Worm (Caenorhabditis elegans) whole organism, young adult: ENCODE results near the gene F43G6.7.

Experiments used
- B0035.1 ChIP-seq: sonication (generic microtip); optimal IDR thresholded peaks from 2 replicates; lab custom pipeline; 2016; ENCODE audit warnings: missing genetic modification characterization, mild to moderate bottlenecking, missing compliant biosample characterization, missing genotype, missing genetic modification reagents
- B0261.1 ChIP-seq: sonication (generic microtip); optimal IDR thresholded peaks from 2 replicates; lab custom pipeline; 2016; ENCODE audit warnings: mild to moderate bottlenecking, missing genetic modification characterization, moderate library complexity, missing compliant biosample characterization
- C17E4.6 ChIP-seq: fragments of 200-800 bp; sonication (Bioruptor generic); IDR thresholded peaks from 2 replicates; pipeline ENCODE4 v1.3.6; 2022; ENCODE audit warnings: missing genetic modification reagents, missing genetic modification characterization, missing compliant biosample characterization
- D2030.7 ChIP-seq: fragments of 200-800 bp; sonication (Bioruptor generic); IDR thresholded peaks from 2 replicates; pipeline ENCODE4 v1.3.6; 2022; ENCODE audit warnings: missing genetic modification reagents, missing genetic modification characterization, missing compliant biosample characterization
- F49E8.2 ChIP-seq: sonication (generic microtip); optimal IDR thresholded peaks from 3 replicates; lab custom pipeline; 2017; ENCODE audit warnings: missing genetic modification characterization, mild to moderate bottlenecking, missing compliant biosample characterization, antibody characterized with exemption, moderate library complexity; ENCODE audit not compliant: insufficient read depth
- F55B11.4 ChIP-seq: sonication (generic microtip); optimal IDR thresholded peaks from 2 replicates; lab custom pipeline; 2016; ENCODE audit warnings: missing compliant biosample characterization, missing genetic modification characterization, borderline replicate concordance; ENCODE audit not compliant: insufficient read depth
- F57C9.4 ChIP-seq: sonication (generic microtip); optimal IDR thresholded peaks from 2 replicates; lab custom pipeline; 2017; ENCODE audit warnings: mild to moderate bottlenecking, missing genetic modification characterization, missing compliant biosample characterization
- aptf-2 ChIP-seq: fragments of 200-800 bp; sonication (Bioruptor generic); conservative IDR thresholded peaks from 2 replicates; pipeline ENCODE4 v1.3.6; 2022; ENCODE audit warnings: missing genetic modification reagents, missing genetic modification characterization, missing compliant biosample characterization
- aptf-3 ChIP-seq: fragments of 200-800 bp; sonication (Bioruptor generic); IDR thresholded peaks from 2 replicates; pipeline ENCODE4 v1.3.6; 2022; ENCODE audit warnings: missing genetic modification characterization, missing compliant biosample characterization
- atf-7 ChIP-seq: sonication (generic microtip); optimal IDR thresholded peaks from 2 replicates; lab custom pipeline; 2017; ENCODE audit warnings: mild to moderate bottlenecking, missing genetic modification characterization, missing compliant biosample characterization
- cebp-1 ChIP-seq, 2 experiments: fragments of 200-800 bp in 1 of 2; sonication (Bioruptor generic) in 1 of 2; sonication (generic microtip) in 1 of 2; IDR thresholded peaks in 1 of 2; optimal IDR thresholded peaks in 1 of 2; 2 replicates each; pipeline versions ENCODE4 v1.3.6 to Lab custom; 2017 to 2022; ENCODE audit warnings: missing compliant biosample characterization in 2 of 2, missing genetic modification characterization in 2 of 2, mild to moderate bottlenecking in 1 of 2, missing genetic modification reagents in 1 of 2, moderate library complexity in 1 of 2
- ceh-27 ChIP-seq: fragments of 200-800 bp; sonication (Bioruptor generic); optimal IDR thresholded peaks from 2 replicates; lab custom pipeline; 2018; ENCODE audit warnings: mild to moderate bottlenecking, missing genetic modification characterization, moderate library complexity, missing compliant biosample characterization
- ceh-40 ChIP-seq: fragments of 200-800 bp; sonication (Bioruptor generic); IDR thresholded peaks from 2 replicates; pipeline ENCODE4 v1.3.6; 2022; ENCODE audit warnings: missing genetic modification characterization, missing compliant biosample characterization
- die-1 ChIP-seq: sonication (generic microtip); optimal IDR thresholded peaks from 2 replicates; lab custom pipeline; 2016; ENCODE audit warnings: missing genotype, mild to moderate bottlenecking, missing genetic modification characterization, missing compliant biosample characterization
- dpl-1 ChIP-seq: fragments of 150-350 bp; optimal IDR thresholded peaks from 2 replicates; lab custom pipeline; 2014; ENCODE audit warnings: missing biosample characterization, missing genetic modification reagents, missing genetic modification characterization
- fkh-3 ChIP-seq: sonication (generic microtip); optimal IDR thresholded peaks from 2 replicates; lab custom pipeline; 2016; ENCODE audit warnings: mild to moderate bottlenecking, missing genetic modification characterization, missing compliant biosample characterization
- hlh-12 ChIP-seq: sonication (generic microtip); optimal IDR thresholded peaks from 2 replicates; lab custom pipeline; 2016; ENCODE audit warnings: missing genetic modification characterization, missing compliant biosample characterization
- hmg-20 ChIP-seq: fragments of 200-800 bp; sonication (Bioruptor generic); IDR thresholded peaks from 2 replicates; pipeline ENCODE4 v1.3.6; 2022; ENCODE audit warnings: missing genetic modification reagents, missing genetic modification characterization, missing compliant biosample characterization
- let-526 ChIP-seq: fragments of 200-800 bp; sonication (Bioruptor generic); IDR thresholded peaks from 2 replicates; pipeline ENCODE4 v1.3.6; 2022; ENCODE audit warnings: missing genetic modification reagents, missing genetic modification characterization, missing compliant biosample characterization
- lin-35 ChIP-seq, 3 experiments: fragments of 150-350 bp in 2 of 3; sonication (generic microtip) in 1 of 3; optimal IDR thresholded peaks; 2 replicates each; lab custom pipeline; 2014 to 2018; ENCODE audit warnings: missing biosample characterization in 3 of 3, missing genetic modification characterization in 3 of 3, missing genetic modification reagents in 3 of 3
- lin-54 ChIP-seq: fragments of 200-800 bp; sonication (Bioruptor generic); optimal IDR thresholded peaks from 2 replicates; lab custom pipeline; 2018; ENCODE audit warnings: mild to moderate bottlenecking, missing genetic modification characterization, missing compliant biosample characterization
- madf-10 ChIP-seq: sonication (generic microtip); optimal IDR thresholded peaks from 2 replicates; lab custom pipeline; 2016; ENCODE audit warnings: mild to moderate bottlenecking, missing genetic modification characterization, missing compliant biosample characterization
- madf-3 ChIP-seq: fragments of 200-800 bp; sonication (Bioruptor generic); IDR thresholded peaks from 2 replicates; pipeline ENCODE4 v1.3.6; 2022; ENCODE audit warnings: missing genetic modification reagents, missing genetic modification characterization, missing compliant biosample characterization
- madf-8 ChIP-seq: fragments of 200-800 bp; sonication (Bioruptor generic); conservative IDR thresholded peaks from 2 replicates; pipeline ENCODE4 v1.3.6; 2022; ENCODE audit warnings: missing genetic modification reagents, missing genetic modification characterization, missing compliant biosample characterization
- mel-28 ChIP-seq: sonication (generic microtip); optimal IDR thresholded peaks from 2 replicates; lab custom pipeline; 2016; ENCODE audit warnings: borderline replicate concordance, mild to moderate bottlenecking, missing genetic modification characterization, missing compliant biosample characterization
- mes-4 ChIP-seq: sonication (generic microtip); optimal IDR thresholded peaks from 2 replicates; lab custom pipeline; 2016; ENCODE audit warnings: missing genotype, missing genetic modification characterization, missing compliant biosample characterization
- rcor-1 ChIP-seq: fragments of 200-800 bp; sonication (Bioruptor generic); IDR thresholded peaks from 2 replicates; pipeline ENCODE4 v1.3.6; 2022; ENCODE audit warnings: missing genetic modification reagents, missing genetic modification characterization, missing compliant biosample characterization
- rec-8 ChIP-seq, 2 experiments: sonication (generic microtip); optimal IDR thresholded peaks; 2 replicates each; lab custom pipeline; 2016; ENCODE audit warnings: mild to moderate bottlenecking in 2 of 2, missing genetic modification characterization in 2 of 2, missing genetic modification reagents in 2 of 2, missing genotype in 2 of 2, missing biosample characterization in 1 of 2, missing compliant biosample characterization in 1 of 2, moderate library complexity in 1 of 2
- somi-1 ChIP-seq: fragments of 200-800 bp; sonication (Bioruptor generic); optimal IDR thresholded peaks from 2 replicates; lab custom pipeline; 2018; ENCODE audit warnings: mild to moderate bottlenecking, missing genetic modification characterization, missing compliant biosample characterization
- tlf-1 ChIP-seq: fragments of 200-800 bp; sonication (Bioruptor generic); optimal IDR thresholded peaks from 2 replicates; lab custom pipeline; 2018; ENCODE audit warnings: mild to moderate bottlenecking, missing genetic modification characterization, missing compliant biosample characterization
- unc-62 ChIP-seq: fragments of 150-350 bp; optimal IDR thresholded peaks from 2 replicates; lab custom pipeline; 2014; ENCODE audit warnings: missing biosample characterization, missing genetic modification reagents, missing genetic modification characterization
- zfh-2 ChIP-seq: fragments of 200-800 bp; sonication (Bioruptor generic); conservative IDR thresholded peaks from 2 replicates; pipeline ENCODE4 v1.3.6; 2022; ENCODE audit warnings: missing genetic modification reagents, missing genetic modification characterization, missing compliant biosample characterization

The F43G6.7 gene

DNA sequence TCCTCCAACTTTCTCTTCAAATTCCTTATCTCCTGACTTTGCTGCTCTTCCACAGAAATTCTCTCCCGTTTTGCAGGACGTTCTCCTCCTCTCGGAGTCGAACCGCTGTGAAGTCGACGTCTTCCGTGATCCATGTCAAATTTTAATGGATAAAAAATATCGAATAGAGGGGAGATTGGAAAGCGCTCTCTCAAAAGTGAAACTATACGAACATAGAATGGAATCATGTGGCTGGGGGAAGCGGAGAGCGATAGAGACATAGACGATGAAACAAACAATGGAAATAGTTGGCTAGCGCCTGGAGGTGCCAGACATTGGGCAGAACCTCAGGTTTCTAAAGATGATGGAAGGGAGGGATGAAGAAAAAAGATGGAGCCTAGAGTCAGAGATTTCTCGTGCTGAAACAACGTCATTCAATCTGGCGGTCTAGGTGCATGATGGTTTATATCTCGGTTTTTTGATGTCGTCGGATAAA is 3.3 kb downstream of the F43G6.7 start, which contains the start of gene F43G6.8 (continued):
- peak; percentile 28 for TF ChIP-seq mel-28
- TF ChIP-seq rcor-1 (GFP tag; lab: Robert Waterston, UW) = 0 out of 2 replicates have a peak, but pooled peaks have one; percentile 14

DNA sequence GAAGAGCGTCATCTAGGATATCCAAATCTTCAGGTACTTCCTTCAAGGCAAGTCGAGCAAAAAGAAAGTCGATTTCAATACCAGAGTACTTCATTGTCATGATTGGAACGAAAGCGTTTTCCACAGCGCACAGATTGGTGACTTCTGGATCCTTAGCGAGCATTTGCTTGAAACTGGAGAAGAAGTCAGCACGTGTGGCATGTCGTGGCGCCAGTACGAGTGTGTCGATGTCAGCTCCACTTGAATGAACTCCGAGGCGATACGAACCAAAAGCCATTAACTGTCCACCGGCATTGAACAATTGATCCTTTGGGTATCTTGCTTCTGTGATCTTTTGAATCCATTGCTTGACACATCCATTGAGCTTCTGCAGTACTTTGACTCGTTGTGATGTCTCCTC is 5.4 kb downstream of the F43G6.7 start:
- TF ChIP-seq madf-3 (no peak), B0261.1 (tag; lab: Kevin White, UChicago) (no peak)

DNA sequence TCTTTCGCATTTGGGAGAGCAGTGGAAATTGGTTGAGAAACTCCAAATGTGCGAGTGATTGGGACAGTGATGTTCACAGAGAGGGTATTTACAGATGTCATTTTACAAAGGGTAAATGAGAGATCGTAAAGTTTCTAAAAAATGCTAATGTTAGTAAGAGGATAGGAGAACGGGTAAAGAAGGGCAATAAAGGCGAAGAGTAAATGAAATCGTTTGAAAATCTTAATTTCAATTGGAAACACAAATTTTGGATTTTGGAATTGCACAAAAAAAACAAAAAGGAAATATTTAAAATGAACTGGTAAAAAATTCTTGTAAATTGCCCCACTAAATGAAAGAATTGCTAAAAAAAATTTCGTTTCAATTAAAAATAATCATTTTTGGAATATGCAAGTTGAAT is 5.9 kb downstream of the F43G6.7 start, which contains the start of gene pap-3:
Gene pap-3, minus strand, starts transcription at position 101 of the 400 bp plus-strand sequence.
- TF ChIP-seq fkh-3 (tag; lab: Kevin White, UChicago) (no peak), let-526 (GFP tag; lab: Robert Waterston, UW) (no peak), D2030.7 (no peak), hmg-20 (GFP tag; lab: Robert Waterston, UW) (no peak), die-1 (no peak), zfh-2 (GFP tag; lab: Robert Waterston, UW) (no peak), tlf-1 (GFP tag; lab: Kevin White, UChicago) (no peak), lin-54 (GFP tag; lab: Kevin White, UChicago) (no peak), B0035.1 (tag; lab: Kevin White, UChicago) (no peak), aptf-3 (GFP tag; lab: Robert Waterston, UW) (no peak), madf-8 (GFP tag; lab: Robert Waterston, UW) (no peak), lin-35 (GFP tag; optimal IDR thresholded peaks at IDR 0.05; lab: Kevin White, UChicago) (no peak), somi-1 (no peak), rec-8 (tag; optimal IDR thresholded peaks at IDR 0.05; lab: Kevin White, UChicago) (no peak), ceh-40 (no peak), hlh-12 (no peak), ceh-27 (no peak), aptf-2 (GFP tag; lab: Robert Waterston, UW) (no peak), F49E8.2 (tag; lab: Kevin White, UChicago) (no peak)

DNA sequence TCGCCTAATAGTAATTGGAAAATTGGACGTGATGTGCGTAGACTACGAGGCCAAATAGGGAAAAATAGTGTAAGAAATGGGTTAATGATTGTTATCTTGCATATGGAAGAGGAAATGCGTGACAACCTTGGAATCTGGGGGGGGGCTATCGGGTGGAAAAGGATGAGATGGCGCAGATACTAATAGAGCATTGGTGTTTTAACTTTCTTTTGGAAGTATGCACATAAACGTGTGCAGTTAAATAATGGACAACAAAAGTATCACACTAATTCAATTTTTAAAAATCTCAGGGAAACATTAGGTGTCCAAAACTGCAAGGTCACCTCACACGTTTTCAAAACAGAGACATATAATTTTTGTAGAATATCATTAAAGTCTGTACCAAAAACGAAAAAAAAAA is 9.2 kb downstream of the F43G6.7 start, which contains the start of gene Y6D1A.2:
Gene Y6D1A.2, minus strand, starts transcription at position 101 of the 400 bp plus-strand sequence.
- TF ChIP-seq C17E4.6 (GFP tag; lab: Robert Waterston, UW) (no peak), F57C9.4 (tag; lab: Kevin White, UChicago) (no peak), ceh-27 (no peak), F55B11.4 (tag; lab: Kevin White, UChicago) (no peak), madf-10 (tag; lab: Kevin White, UChicago) (no peak), atf-7 (tag; lab: Kevin White, UChicago) (no peak), dpl-1 (no peak), unc-62 (GFP tag; lab: Kevin White, UChicago) (no peak), cebp-1 (GFP tag; IDR thresholded peaks at IDR 0.05; lab: Robert Waterston, UW) (no peak), cebp-1 (tag; optimal IDR thresholded peaks at IDR 0.05; lab: Kevin White, UChicago) (no peak), mes-4 (tag; lab: Kevin White, UChicago) (no peak)
